Worm (Caenorhabditis elegans) whole organism, dauer: ENCODE results near the gene str-37.

Experiments
- unc-62 ChIP-seq: sonication (generic microtip); optimal IDR thresholded peaks from 2 replicates; lab custom pipeline; 2017; ENCODE audit warnings: missing biosample characterization, missing genetic modification reagents, missing genetic modification characterization

str-37 gene

DNA sequence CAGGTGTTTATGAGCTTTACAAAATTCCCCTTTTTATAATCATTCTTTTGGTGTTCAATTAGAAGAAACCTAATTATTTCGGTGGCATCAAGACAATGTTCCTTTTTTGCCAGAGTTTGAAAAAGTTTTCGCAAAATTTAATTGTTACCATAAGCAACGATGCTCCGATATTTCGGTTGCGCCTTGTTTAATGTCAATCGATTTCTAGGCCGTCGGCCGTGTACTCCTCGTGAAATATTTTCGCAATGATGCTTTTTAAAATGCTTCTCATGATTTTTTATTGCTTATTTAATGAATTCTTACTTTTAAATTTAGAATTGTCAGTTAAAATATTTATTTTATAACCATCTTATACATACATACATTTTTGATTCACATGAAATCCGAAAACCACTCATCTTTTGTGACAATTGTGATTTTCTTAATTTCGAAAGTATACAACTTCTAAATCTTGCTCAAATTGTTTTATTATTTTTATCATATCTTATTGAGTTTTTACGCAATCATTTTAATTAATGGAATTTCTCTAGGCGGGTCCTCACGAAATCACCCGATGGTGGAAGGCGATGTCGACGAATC, 14.4 kb upstream of the str-37 start, which contains the start of gene C50B6.3:
Gene C50B6.3, plus strand, starts transcription at position 529 of the 579 bp plus-strand sequence.
- TF ChIP-seq unc-62: no peak

ce11 chrV:13317911-13318502, 9.6 kb upstream of the str-37 start, which contains the start of the genes col-161 and srh-18:
Gene col-161 (minus strand): TSS chrV:13318011.
Gene srh-18 (plus strand): TSS chrV:13318452.
- no peak for TF ChIP-seq unc-62

DNA sequence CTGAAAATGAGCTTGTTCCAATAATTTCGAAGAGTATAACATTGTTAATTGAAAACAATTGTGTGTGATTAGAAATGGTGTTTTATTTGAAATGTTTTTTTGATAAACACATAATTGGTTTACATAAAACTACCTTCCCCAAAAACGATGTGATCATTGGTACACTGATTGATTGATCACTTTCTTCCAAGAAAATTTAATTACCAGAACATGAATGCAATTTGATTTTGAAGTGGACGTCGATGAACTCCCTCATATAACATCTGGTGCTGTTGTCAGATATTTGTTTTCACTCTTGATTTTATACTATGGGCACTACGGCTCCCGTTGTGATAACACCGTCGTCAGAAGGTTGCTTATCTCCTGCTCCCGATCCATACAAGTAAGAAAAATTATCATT, 6.9 kb upstream of the str-37 start, which contains the start of gene srh-15:
Gene srh-15, plus strand, starts transcription at position 301 of the 400 bp plus-strand sequence.
- TF ChIP-seq unc-62: no peak

- no peak for TF ChIP-seq unc-62
Observed at ce11 chrV:13324933-13325760, 2.4 kb upstream of the str-37 start, which contains the start of gene C50B6.7. Gene C50B6.7 (minus strand): TSS chrV:13324983.

- no peak for TF ChIP-seq unc-62
Observed at ce11 chrV:13330919-13331318, 3.4 kb downstream of the str-37 start, which contains the start of gene nhr-129. Gene nhr-129 (minus strand): TSS chrV:13331019.

- no peak for TF ChIP-seq unc-62
Observed at ce11 chrV:13333386-13334180, 6.0 kb downstream of the str-37 start, which contains the start of gene nhr-168. Gene nhr-168 (minus strand): TSS chrV:13333871.

DNA sequence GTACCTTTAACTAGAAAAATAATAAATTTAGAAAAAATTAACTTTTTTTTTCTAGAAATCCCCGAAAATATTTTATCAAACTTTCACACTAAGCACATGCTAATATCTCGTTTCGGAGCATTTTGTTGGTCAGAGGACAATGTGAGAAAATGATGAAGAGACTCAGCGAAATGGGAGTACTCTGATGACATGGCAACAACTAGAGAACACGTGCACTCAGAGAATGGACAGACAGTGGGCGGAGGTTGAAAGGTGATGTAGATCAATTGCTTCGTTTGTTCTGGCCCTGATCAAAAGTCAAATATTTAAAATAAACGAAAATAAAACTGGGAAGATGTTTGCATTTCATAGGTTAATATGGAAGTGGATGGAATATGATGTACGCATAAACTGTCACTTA, 6.9 kb downstream of the str-37 start:
- TF ChIP-seq unc-62: no peak

DNA sequence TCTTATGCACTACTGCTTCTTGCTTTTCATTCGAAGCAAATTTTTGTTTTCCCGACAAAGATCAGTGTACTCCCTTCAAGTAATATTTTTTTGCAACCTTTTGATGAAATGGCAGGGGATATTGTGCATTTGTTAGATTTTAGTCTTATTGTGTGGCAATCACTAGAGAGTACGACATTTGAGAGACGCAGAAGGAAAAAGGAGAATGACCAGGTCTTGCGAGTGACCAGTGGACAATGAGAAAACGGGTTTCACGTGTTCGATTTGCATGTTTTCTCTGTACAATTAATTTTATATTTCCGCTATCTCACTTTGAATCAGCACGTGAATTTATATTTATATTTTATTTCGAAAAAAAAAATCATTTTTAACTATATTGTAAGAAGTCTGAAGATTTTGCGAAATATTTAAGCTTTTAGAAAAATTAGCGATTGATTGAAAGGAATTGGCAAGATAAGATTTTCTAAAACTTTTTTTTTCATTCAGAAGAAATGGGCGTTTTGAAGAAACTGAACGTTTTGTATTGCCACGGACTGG, 8.4 kb downstream of the str-37 start, which contains the start of gene C50B6.9:
Gene C50B6.9, plus strand, starts transcription at position 487 of the 537 bp plus-strand sequence.
- no peak for TF ChIP-seq unc-62

DNA sequence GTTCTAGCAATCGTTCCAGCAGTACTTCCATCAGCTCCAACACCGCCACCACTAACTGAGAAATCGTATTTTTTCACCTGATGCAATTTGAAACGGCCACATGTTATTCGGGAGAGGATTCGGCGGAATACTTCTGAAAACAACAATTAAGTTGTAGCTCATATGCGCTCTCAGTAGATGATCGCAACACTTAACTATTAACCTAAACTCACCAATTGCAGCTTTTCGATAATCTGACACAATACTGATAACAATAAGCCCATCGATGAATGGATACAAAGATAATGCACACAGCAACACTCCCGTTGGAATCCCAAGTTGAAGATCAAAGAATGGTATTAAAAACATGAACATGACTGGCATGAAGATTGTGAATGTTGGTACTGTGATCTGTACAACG, 10.5 kb downstream of the str-37 start:
- TF ChIP-seq unc-62: no peak

DNA sequence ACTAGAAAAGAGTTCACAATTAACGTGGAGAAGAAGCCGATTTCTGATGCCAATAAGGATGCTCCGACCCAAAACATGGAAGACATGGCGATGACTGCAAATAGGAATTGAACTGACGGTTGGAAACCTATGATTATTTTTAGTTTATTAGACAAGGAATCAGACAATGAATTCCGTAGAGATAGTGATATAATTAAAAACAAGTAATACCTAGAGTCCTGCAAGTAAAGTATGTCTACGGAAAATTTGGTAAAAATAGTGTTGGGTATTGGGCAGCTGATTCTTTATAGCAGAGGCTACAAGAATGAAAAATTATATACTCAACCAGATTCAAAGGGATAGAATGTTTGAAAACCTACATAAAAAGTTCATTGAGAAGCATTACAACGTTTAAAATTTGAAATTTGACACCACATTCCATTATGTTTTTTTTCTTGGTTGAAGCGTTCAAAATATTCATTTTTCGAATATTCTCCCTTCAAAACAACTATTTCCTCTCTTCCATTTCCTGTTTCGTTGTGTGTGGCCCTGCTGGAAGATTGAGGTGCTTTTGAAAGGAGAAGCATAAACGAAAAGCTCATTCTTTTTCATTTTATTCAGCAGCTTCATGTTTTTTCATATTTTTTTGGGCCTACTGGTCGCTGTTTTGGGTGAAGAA, 12.2 kb downstream of the str-37 start, which contains the start of the genes str-4 and lgc-48:
Gene str-4, minus strand, starts transcription at position 101 of the 658 bp plus-strand sequence.
Gene lgc-48, plus strand, starts transcription at position 608 of the 658 bp plus-strand sequence.
- no peak for TF ChIP-seq unc-62

DNA sequence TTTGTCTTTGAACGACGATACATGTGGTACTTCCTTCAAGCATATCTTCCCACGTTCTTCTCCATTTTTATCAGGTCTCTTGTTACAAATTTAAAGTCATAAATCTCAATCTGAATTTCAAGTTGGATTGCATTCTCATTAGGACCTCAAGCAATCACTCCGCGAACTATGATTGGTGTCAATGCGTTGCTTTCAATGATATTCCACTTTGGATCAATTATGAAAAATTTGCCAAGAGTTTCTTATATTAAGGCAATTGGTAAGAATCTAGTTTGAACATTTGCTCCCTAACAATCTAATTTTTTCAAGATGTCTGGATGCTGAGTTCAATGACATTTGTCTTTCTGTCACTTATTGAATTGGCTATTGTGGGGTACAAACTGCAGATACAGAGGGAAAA, 14.7 kb downstream of the str-37 start:
- no peak for TF ChIP-seq unc-62

DNA sequence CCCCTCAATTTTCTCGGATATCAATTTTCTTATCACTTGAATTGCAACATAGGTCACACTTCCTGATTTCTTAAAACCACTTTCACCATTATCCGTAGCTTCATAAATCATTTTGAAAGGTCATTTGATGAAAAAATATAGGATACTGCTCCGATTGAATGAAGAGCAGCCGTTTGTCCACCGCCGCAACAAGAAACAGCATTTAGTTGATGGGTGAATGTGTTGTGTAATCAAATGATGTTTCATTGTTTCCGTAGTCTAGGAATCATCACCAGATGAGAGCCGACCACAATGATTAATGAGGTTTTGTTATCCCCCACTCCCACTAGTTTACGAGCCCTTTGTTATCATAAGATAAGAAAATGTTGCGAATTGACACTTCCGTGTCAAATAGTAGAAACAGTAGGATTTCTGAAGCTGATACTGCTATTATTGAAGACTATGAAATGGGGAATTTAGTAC, 18.3 kb downstream of the str-37 start, which contains the start of gene twk-43:
Gene twk-43, plus strand, starts transcription at position 412 of the 462 bp plus-strand sequence.
- no peak for TF ChIP-seq unc-62

DNA sequence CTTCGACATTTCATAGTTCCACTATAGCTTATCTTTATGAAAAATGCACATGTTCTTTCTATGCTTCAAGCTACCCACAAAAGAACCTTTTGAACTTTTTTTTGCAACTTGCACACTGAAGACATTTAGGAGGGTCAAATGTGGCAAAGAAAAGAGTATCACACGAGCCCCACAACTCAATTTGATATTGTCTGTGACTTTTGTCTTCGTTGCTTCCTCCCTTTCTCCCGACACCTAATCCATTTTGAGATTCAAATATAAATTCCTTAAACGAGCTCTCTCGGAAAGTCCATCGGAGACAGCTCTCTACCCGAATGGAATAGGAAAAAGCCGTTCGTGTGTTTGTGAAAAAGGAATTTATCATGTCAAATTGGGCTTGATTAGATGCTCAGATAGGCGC, 22.7 kb downstream of the str-37 start:
- TF ChIP-seq unc-62: no peak

ce11 chrV:13351773-13352172, 24.2 kb downstream of the str-37 start:
- no peak for TF ChIP-seq unc-62

- TF ChIP-seq unc-62: no peak
Observed at ce11 chrV:13352415-13352814, 24.9 kb downstream of the str-37 start.
